Fruit fly (Drosophila melanogaster) whole organism, embryonic: ENCODE results near the gene wls.

Experiments used
- Atf3 ChIP-seq: fragments of 200-800 bp; sonication (Bioruptor generic); optimal IDR thresholded peaks from 3 replicates; lab custom pipeline; 2016; ENCODE audit warnings: missing biosample characterization, missing genetic modification characterization
- Bdp1 ChIP-seq: fragments of 200-800 bp; sonication (Bioruptor generic); optimal IDR thresholded peaks from 3 replicates; lab custom pipeline; 2016; ENCODE audit warnings: missing biosample characterization, missing genetic modification characterization
- CG10147 ChIP-seq: fragments of 200-800 bp; sonication (Bioruptor generic); optimal IDR thresholded peaks from 2 replicates; lab custom pipeline; 2019; ENCODE audit warnings: missing biosample characterization, mild to moderate bottlenecking, missing genetic modification characterization, moderate library complexity
- CG10209 ChIP-seq: fragments of 200-800 bp; sonication (Bioruptor generic); optimal IDR thresholded peaks from 3 replicates; lab custom pipeline; 2017; ENCODE audit warnings: missing biosample characterization, mild to moderate bottlenecking, missing genetic modification characterization, missing genetic modification reagents
- CG11093 ChIP-seq: fragments of 200-800 bp; sonication (Bioruptor generic); IDR thresholded peaks from 3 replicates; pipeline ENCODE4 v1.3.6; 2022; ENCODE audit warnings: missing biosample characterization, missing genetic modification characterization
- CG1233 ChIP-seq: fragments of 200-800 bp; sonication (Bioruptor generic); optimal IDR thresholded peaks from 4 replicates; lab custom pipeline; 2018; ENCODE audit warnings: missing biosample characterization, mild to moderate bottlenecking, missing genetic modification characterization
- CG12744 ChIP-seq: fragments of 200-800 bp; sonication (Bioruptor generic); optimal IDR thresholded peaks from 2 replicates; lab custom pipeline; 2016; ENCODE audit warnings: missing biosample characterization, missing genetic modification characterization
- CG13287 ChIP-seq: fragments of 200-800 bp; sonication (Bioruptor generic); IDR thresholded peaks from 2 replicates; pipeline ENCODE4 v1.3.6; 2022; ENCODE audit warnings: missing biosample characterization, missing genetic modification characterization; ENCODE audit not compliant: partially characterized antibody
- CG15601 ChIP-seq: fragments of 200-800 bp; sonication (Bioruptor generic); optimal IDR thresholded peaks from 3 replicates; lab custom pipeline; 2019; ENCODE audit warnings: missing biosample characterization, mild to moderate bottlenecking, missing genetic modification characterization, moderate library complexity
- CG32532 ChIP-seq: fragments of 200-800 bp; sonication (Bioruptor generic); IDR thresholded peaks from 2 replicates; pipeline ENCODE4 v1.3.6; 2022; ENCODE audit warnings: missing biosample characterization, missing genetic modification characterization
- CG34422 ChIP-seq: fragments of 200-800 bp; sonication (Bioruptor generic); IDR thresholded peaks from 3 replicates; pipeline ENCODE4 v1.3.6; 2022; ENCODE audit warnings: missing biosample characterization, missing genetic modification characterization
- CG4328 ChIP-seq: fragments of 200-800 bp; sonication (Bioruptor generic); optimal IDR thresholded peaks from 3 replicates; lab custom pipeline; 2017; ENCODE audit warnings: missing biosample characterization, missing genetic modification reagents, missing genetic modification characterization
- CG43689 ChIP-seq: fragments of 200-800 bp; sonication (Bioruptor generic); IDR thresholded peaks from 2 replicates; pipeline ENCODE4 v1.3.6; 2022; ENCODE audit warnings: missing biosample characterization, missing genetic modification characterization
- CG5180 ChIP-seq: fragments of 200-800 bp; sonication (Bioruptor generic); optimal IDR thresholded peaks from 3 replicates; lab custom pipeline; 2017; ENCODE audit warnings: missing biosample characterization, missing genetic modification characterization, mild to moderate bottlenecking, moderate library complexity, missing genetic modification reagents
- CG9876 ChIP-seq: fragments of 200-800 bp; sonication (Bioruptor generic); optimal IDR thresholded peaks from 2 replicates; lab custom pipeline; 2016; ENCODE audit warnings: missing biosample characterization, missing genetic modification characterization
- E2f2 ChIP-seq: fragments of 200-800 bp; sonication (Bioruptor generic); IDR thresholded peaks from 2 replicates; pipeline ENCODE4 v1.3.6; 2022; ENCODE audit warnings: missing biosample characterization, missing genetic modification characterization
- Gug ChIP-seq: fragments of 200-800 bp; sonication (Bioruptor generic); IDR thresholded peaks from 4 replicates; pipeline ENCODE4 v1.3.6; 2022; ENCODE audit warnings: missing biosample characterization, missing genetic modification characterization
- HLH4C ChIP-seq: fragments of 200-800 bp; sonication (Bioruptor generic); IDR thresholded peaks from 3 replicates; pipeline ENCODE4 v1.3.6; 2022; ENCODE audit warnings: missing biosample characterization, missing genetic modification characterization; ENCODE audit not compliant: partially characterized antibody
- Hmr ChIP-seq: fragments of 200-800 bp; sonication (Bioruptor generic); optimal IDR thresholded peaks from 3 replicates; lab custom pipeline; 2017; ENCODE audit warnings: mild to moderate bottlenecking, missing biosample characterization, missing genetic modification reagents, missing genetic modification characterization
- Mrtf ChIP-seq: fragments of 200-800 bp; sonication (Bioruptor generic); IDR thresholded peaks from 3 replicates; pipeline ENCODE4 v1.3.6; 2022; ENCODE audit warnings: missing biosample characterization, missing genetic modification characterization
- NC2β ChIP-seq: fragments of 200-800 bp; sonication (Bioruptor generic); optimal IDR thresholded peaks from 2 replicates; lab custom pipeline; 2016; ENCODE audit warnings: missing biosample characterization, missing genetic modification characterization
- Neu2 ChIP-seq: fragments of 200-800 bp; sonication (Bioruptor generic); optimal IDR thresholded peaks from 3 replicates; lab custom pipeline; 2016; ENCODE audit warnings: missing biosample characterization, missing genetic modification characterization, borderline replicate concordance
- Tbp ChIP-seq: fragments of >200 bp; optimal IDR thresholded peaks from 2 replicates; lab custom pipeline; 2018; ENCODE audit warnings: missing biosample characterization, missing genetic modification characterization
- aop ChIP-seq: fragments of 200-800 bp; sonication (Bioruptor generic); IDR thresholded peaks from 2 replicates; pipeline ENCODE4 v1.3.6; 2022; ENCODE audit warnings: missing biosample characterization, missing genetic modification characterization
- bigmax ChIP-seq: fragments of 200-800 bp; sonication (Bioruptor generic); optimal IDR thresholded peaks from 2 replicates; lab custom pipeline; 2018; ENCODE audit warnings: missing biosample characterization, mild to moderate bottlenecking, missing genetic modification characterization
- bowl ChIP-seq: fragments of 200-800 bp; sonication (Bioruptor generic); IDR thresholded peaks from 2 replicates; pipeline ENCODE4 v1.3.6; 2022; ENCODE audit warnings: missing biosample characterization, missing genetic modification characterization
- cg ChIP-seq: fragments of 200-800 bp; sonication (Bioruptor generic); optimal IDR thresholded peaks from 3 replicates; lab custom pipeline; 2019; ENCODE audit warnings: missing biosample characterization, mild to moderate bottlenecking, missing genetic modification characterization, moderate library complexity
- corto ChIP-seq: fragments of 200-800 bp; sonication (Bioruptor generic); optimal IDR thresholded peaks from 2 replicates; lab custom pipeline; 2016; ENCODE audit warnings: missing biosample characterization, mild to moderate bottlenecking, missing genetic modification characterization, moderate library complexity
- croc ChIP-seq: fragments of 200-800 bp; sonication (Bioruptor generic); conservative IDR thresholded peaks from 3 replicates; pipeline ENCODE4 v1.3.6; 2022; ENCODE audit warnings: missing biosample characterization, missing genetic modification characterization
- ems ChIP-seq: fragments of 200-800 bp; sonication (Bioruptor generic); optimal IDR thresholded peaks from 3 replicates; lab custom pipeline; 2016; ENCODE audit warnings: missing biosample characterization, missing genetic modification characterization
- ewg ChIP-seq: fragments of 200-800 bp; sonication (Bioruptor generic); optimal IDR thresholded peaks from 3 replicates; lab custom pipeline; 2017; ENCODE audit warnings: mild to moderate bottlenecking, missing biosample characterization, missing genetic modification reagents, missing genetic modification characterization
- gcm2 ChIP-seq: fragments of 200-800 bp; sonication (Bioruptor generic); optimal IDR thresholded peaks from 2 replicates; lab custom pipeline; 2016; ENCODE audit warnings: missing biosample characterization, missing genetic modification characterization
- gsb ChIP-seq: fragments of 200-800 bp; sonication (Bioruptor generic); IDR thresholded peaks from 2 replicates; pipeline ENCODE4 v1.3.6; 2022; ENCODE audit warnings: missing biosample characterization, missing genetic modification characterization
- hkb ChIP-seq, 2 experiments: fragments of 200-800 bp in 1 of 2; fragments of >200 bp in 1 of 2; sonication (Bioruptor generic) in 1 of 2; IDR thresholded peaks in 1 of 2; optimal IDR thresholded peaks in 1 of 2; 2 replicates each; pipeline versions ENCODE4 v1.3.6 to Lab custom; 2017 to 2022; ENCODE audit warnings: missing biosample characterization in 1 of 2, missing genetic modification characterization in 1 of 2
- jing ChIP-seq: fragments of 200-800 bp; sonication (Bioruptor generic); optimal IDR thresholded peaks from 2 replicates; lab custom pipeline; 2018; ENCODE audit warnings: missing biosample characterization, mild to moderate bottlenecking, missing genetic modification characterization
- jumu ChIP-seq: fragments of 200-800 bp; sonication (Bioruptor generic); optimal IDR thresholded peaks from 3 replicates; lab custom pipeline; 2016; ENCODE audit warnings: missing biosample characterization, missing genetic modification characterization
- knrl ChIP-seq: fragments of 200-800 bp; sonication (Bioruptor generic); IDR thresholded peaks from 3 replicates; pipeline ENCODE4 v1.3.6; 2022; ENCODE audit warnings: missing biosample characterization, missing genetic modification characterization; ENCODE audit not compliant: partially characterized antibody
- lbe ChIP-seq: fragments of 200-800 bp; sonication (Bioruptor generic); optimal IDR thresholded peaks from 2 replicates; lab custom pipeline; 2016; ENCODE audit warnings: missing biosample characterization, mild to moderate bottlenecking, missing genetic modification characterization
- lov ChIP-seq, 2 experiments: fragments of 200-800 bp in 1 of 2; fragments of >200 bp in 1 of 2; sonication (Bioruptor generic) in 1 of 2; IDR thresholded peaks in 1 of 2; optimal IDR thresholded peaks in 1 of 2; 2 replicates in 1 of 2; 3 replicates in 1 of 2; pipeline versions ENCODE4 v1.3.6 to Lab custom; 2017 to 2022; ENCODE audit warnings: missing biosample characterization in 1 of 2, missing genetic modification characterization in 1 of 2
- pho ChIP-seq: fragments of 200-800 bp; sonication (Bioruptor generic); optimal IDR thresholded peaks from 2 replicates; lab custom pipeline; 2016; ENCODE audit warnings: missing biosample characterization, missing genetic modification characterization
- repo ChIP-seq: fragments of 200-800 bp; sonication (Bioruptor generic); optimal IDR thresholded peaks from 2 replicates; lab custom pipeline; 2016; ENCODE audit warnings: missing biosample characterization, missing genetic modification characterization
- stwl ChIP-seq: fragments of 200-800 bp; sonication (Bioruptor generic); optimal IDR thresholded peaks from 3 replicates; lab custom pipeline; 2018; ENCODE audit warnings: missing biosample characterization, mild to moderate bottlenecking, missing genetic modification characterization, moderate library complexity
- tin ChIP-seq: fragments of 200-800 bp; sonication (Bioruptor generic); optimal IDR thresholded peaks from 3 replicates; lab custom pipeline; 2016; ENCODE audit warnings: missing biosample characterization, missing genetic modification characterization
- tio ChIP-seq: fragments of 200-800 bp; sonication (Bioruptor generic); optimal IDR thresholded peaks from 2 replicates; lab custom pipeline; 2017; ENCODE audit warnings: missing biosample characterization, missing genetic modification characterization, inconsistent platforms
- unc-4 ChIP-seq: fragments of 200-800 bp; sonication (Bioruptor generic); IDR thresholded peaks from 2 replicates; pipeline ENCODE4 v1.3.6; 2022; ENCODE audit warnings: missing biosample characterization, missing genetic modification characterization; ENCODE audit not compliant: partially characterized antibody
- unpg ChIP-seq: fragments of 200-800 bp; sonication (Bioruptor generic); optimal IDR thresholded peaks from 3 replicates; lab custom pipeline; 2018; ENCODE audit warnings: missing biosample characterization, mild to moderate bottlenecking, missing genetic modification characterization, moderate library complexity
- yki ChIP-seq: fragments of >200 bp; optimal IDR thresholded peaks from 3 replicates; lab custom pipeline; 2018
- zfh2 ChIP-seq: fragments of 200-800 bp; sonication (Bioruptor generic); optimal IDR thresholded peaks from 2 replicates; lab custom pipeline; 2016; ENCODE audit warnings: missing biosample characterization, missing genetic modification characterization

wls gene

DNA sequence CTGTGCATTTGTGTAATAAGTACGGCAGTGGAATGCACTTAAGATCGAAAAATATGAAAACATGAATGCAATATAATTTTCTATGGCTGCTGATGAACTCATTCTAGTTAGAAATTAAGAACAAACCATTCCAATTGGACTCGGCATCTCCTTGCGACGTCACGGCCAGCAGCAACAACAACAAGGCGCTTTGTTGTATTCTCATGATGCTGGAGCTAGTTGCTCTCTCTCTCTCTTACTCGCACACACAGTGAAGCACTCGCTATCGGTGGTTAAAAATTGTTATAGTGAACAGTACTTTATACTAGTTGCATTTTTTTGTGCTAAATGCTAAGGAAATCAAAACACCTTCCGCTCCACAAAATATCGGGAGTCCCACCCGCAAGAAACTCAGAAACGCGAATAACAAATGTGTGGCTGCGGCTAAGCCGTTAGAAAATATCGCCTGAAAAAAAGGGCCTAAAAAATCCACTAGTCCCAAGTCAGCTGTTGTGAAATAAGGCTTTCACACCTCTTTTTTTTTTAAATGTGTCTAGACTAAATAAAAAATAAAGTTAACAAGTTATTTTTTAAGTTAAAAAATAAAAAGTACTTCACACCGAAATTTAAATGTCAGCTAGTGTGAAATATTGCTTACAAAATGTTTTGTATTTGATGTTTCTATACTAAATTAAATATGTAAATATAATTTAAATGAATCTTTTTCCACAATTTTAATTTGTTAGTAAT, 36.3 kb upstream of the wls start, which contains the start of gene Plod (continued):
- TF ChIP-seq lov (optimal IDR thresholded peaks at IDR 0.05; lab: Kevin White, UChicago) (no peak), lov (GFP tag; IDR thresholded peaks at IDR 0.05; lab: Robert Waterston, UW) (no peak), repo (GFP tag; lab: Kevin White, UChicago) (no peak), zfh2 (peak; percentile 16), CG11093 (GFP tag; lab: Robert Waterston, UW) (no peak), E2f2 (GFP tag; lab: Robert Waterston, UW) (0 out of 2 replicates have a peak, but pooled peaks have one; percentile 39), jing (GFP tag; lab: Kevin White, UChicago) (no peak), Bdp1 (GFP tag; lab: Kevin White, UChicago) (peak; percentile 18), cg (GFP tag; lab: Kevin White, UChicago) (no peak), jumu (no peak), croc (GFP tag; lab: Robert Waterston, UW) (no peak), CG4328 (GFP tag; lab: Kevin White, UChicago) (no peak), Neu2 (GFP tag; lab: Kevin White, UChicago) (no peak), bigmax (GFP tag; lab: Kevin White, UChicago) (no peak), NC2β (peak; percentile 31), yki (lab: Kevin White, UChicago) (no peak), CG10147 (GFP tag; lab: Kevin White, UChicago) (no peak), hkb (optimal IDR thresholded peaks at IDR 0.05; lab: Kevin White, UChicago) (no peak), hkb (GFP tag; IDR thresholded peaks at IDR 0.05; lab: Robert Waterston, UW) (peak; percentile 55; the same call in 1 of the 2 replicates), ewg (GFP tag; lab: Kevin White, UChicago) (peak; percentile 18), CG34422 (peak; percentile 79; the same call in 2 of the 3 replicates), Hmr (GFP tag; lab: Kevin White, UChicago) (peak; percentile 76), lbe (GFP tag; lab: Kevin White, UChicago) (no peak), Mrtf (GFP tag; lab: Robert Waterston, UW) (peak; percentile 40; the same call in 1 of the 3 replicates), CG43689 (GFP tag; lab: Robert Waterston, UW) (no peak), CG5180 (GFP tag; lab: Kevin White, UChicago) (peak; percentile 41), CG15601 (tag; lab: Kevin White, UChicago) (peak; percentile 51), Atf3 (no peak), tio (GFP tag; lab: Kevin White, UChicago) (no peak), knrl (no peak; the same call in 2 of the 3 replicates), gsb (no peak), CG9876 (no peak), CG12744 (GFP tag; lab: Kevin White, UChicago) (no peak), unpg (GFP tag; lab: Kevin White, UChicago) (peak; percentile 56), CG1233 (GFP tag; lab: Kevin White, UChicago) (peak; percentile 17), gcm2 (GFP tag; lab: Kevin White, UChicago) (no peak), pho (GFP tag; lab: Kevin White, UChicago) (peak; percentile 38), CG10209 (peak; percentile 21), ems (peak; percentile 19), tin (GFP tag; lab: Kevin White, UChicago) (peak; percentile 35), HLH4C (GFP tag; lab: Robert Waterston, UW) (no peak), stwl (tag; lab: Kevin White, UChicago) (peak; percentile 73), Tbp (GFP tag; lab: Kevin White, UChicago) (no peak), CG32532 (GFP tag; lab: Robert Waterston, UW) (peak; percentile 68; the same call in 1 of the 2 replicates), bowl (no peak), corto (no peak), aop (GFP tag; lab: Robert Waterston, UW) (no peak), unc-4 (peak; percentile 51; the same call in 1 of the 2 replicates), CG13287 (GFP tag; lab: Robert Waterston, UW) (no peak; the same call in none of the 2 replicates), Gug (no peak)
